Worm (Caenorhabditis elegans): ENCODE results near the gene wdr-37.

wdr-37 gene

DNA sequence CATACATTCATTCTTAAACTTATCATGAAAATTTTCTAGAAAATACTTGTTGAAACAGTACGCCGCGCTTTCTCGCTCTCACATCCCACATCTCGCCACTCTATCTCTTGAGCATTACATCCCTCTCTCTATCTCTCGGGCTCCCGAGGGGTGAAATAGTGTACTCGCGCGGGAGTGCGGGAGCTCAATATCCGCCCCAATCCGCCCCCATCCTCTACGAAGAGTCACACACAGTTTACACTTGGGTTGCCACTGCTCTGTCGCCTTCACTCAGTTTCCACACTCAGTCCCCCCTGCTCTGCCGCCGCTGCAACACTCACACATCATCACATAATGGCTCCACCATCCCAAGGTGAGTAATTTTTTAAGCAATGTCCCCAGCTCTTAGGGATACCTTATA, 35.1 kb downstream of the wdr-37 start, which contains the start of gene mlc-3 (continued):
- no peak for TF ChIP-seq nhr-11 (tag; optimal IDR thresholded peaks at IDR 0.05)
- TF ChIP-seq ceh-24 (tag; optimal IDR thresholded peaks at IDR 0.05): no peak
- TF ChIP-seq hlh-8 (tag; optimal IDR thresholded peaks at IDR 0.05): no peak
- TF ChIP-seq unc-55 (GFP tag; optimal IDR thresholded peaks at IDR 0.05): no peak
- TF ChIP-seq pqm-1 (tag; optimal IDR thresholded peaks at IDR 0.05): no peak
- no peak for TF ChIP-seq C38D4.7 (GFP tag; optimal IDR thresholded peaks at IDR 0.05)
- TF ChIP-seq ceh-2 (tag; optimal IDR thresholded peaks at IDR 0.05): no peak
- no peak for TF ChIP-seq ahr-1 (tag; optimal IDR thresholded peaks at IDR 0.05)
- TF ChIP-seq pag-3 (tag; optimal IDR thresholded peaks at IDR 0.05; ENCODE audit: borderline replicate concordance): no peak
- TF ChIP-seq lin-11 (tag; optimal IDR thresholded peaks at IDR 0.05): no peak
- no peak for TF ChIP-seq hlh-6 (tag; optimal IDR thresholded peaks at IDR 0.05)
- peak; percentile 32 for TF ChIP-seq ref-2 (tag; optimal IDR thresholded peaks at IDR 0.05)
- peak; percentile 32 for TF ChIP-seq tbx-2 (tag; optimal IDR thresholded peaks at IDR 0.05)
- no peak for TF ChIP-seq ceh-48 (tag; optimal IDR thresholded peaks at IDR 0.05)
- no peak for TF ChIP-seq ceh-9 (tag; optimal IDR thresholded peaks at IDR 0.05)
- no peak for TF ChIP-seq ceh-45 (GFP tag; IDR thresholded peaks at IDR 0.05)
- no peak for TF ChIP-seq zip-5 (tag; optimal IDR thresholded peaks at IDR 0.05)
- TF ChIP-seq ceh-31 (tag; optimal IDR thresholded peaks at IDR 0.05): peak; percentile 45
- TF ChIP-seq npax-4 (tag; optimal IDR thresholded peaks at IDR 0.05): no peak

DNA sequence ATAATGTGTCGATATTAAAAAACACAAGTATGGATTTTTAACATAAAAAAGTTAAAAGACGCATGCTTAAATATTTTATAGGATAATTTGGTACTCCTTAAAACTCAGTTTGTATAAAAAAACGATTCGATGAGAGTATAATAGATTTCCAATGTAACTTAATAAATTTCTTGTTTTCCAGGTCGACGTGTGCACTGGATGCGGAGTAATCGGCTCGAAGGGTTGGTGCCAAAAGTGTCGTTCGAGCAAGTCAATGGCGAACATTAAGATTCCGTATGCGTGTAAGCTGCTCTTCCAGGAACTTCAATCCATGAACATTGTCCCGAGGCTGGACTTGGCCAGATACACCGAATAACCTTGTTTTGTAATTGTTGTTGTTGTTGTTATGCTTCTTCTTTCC, 35.5 kb downstream of the wdr-37 start:
- TF ChIP-seq hlh-6 (tag; optimal IDR thresholded peaks at IDR 0.05) (no peak), C38D4.7 (GFP tag; optimal IDR thresholded peaks at IDR 0.05) (no peak), K02D7.2 (tag; optimal IDR thresholded peaks at IDR 0.05) (no peak), eyg-1 (tag; optimal IDR thresholded peaks at IDR 0.05) (no peak), ceh-19 (GFP tag; optimal IDR thresholded peaks at IDR 0.05) (no peak), lin-11 (tag; optimal IDR thresholded peaks at IDR 0.05) (no peak), sdc-2 (tag; optimal IDR thresholded peaks at IDR 0.05) (no peak), zip-5 (tag; optimal IDR thresholded peaks at IDR 0.05) (no peak), ahr-1 (tag; optimal IDR thresholded peaks at IDR 0.05) (no peak)

DNA sequence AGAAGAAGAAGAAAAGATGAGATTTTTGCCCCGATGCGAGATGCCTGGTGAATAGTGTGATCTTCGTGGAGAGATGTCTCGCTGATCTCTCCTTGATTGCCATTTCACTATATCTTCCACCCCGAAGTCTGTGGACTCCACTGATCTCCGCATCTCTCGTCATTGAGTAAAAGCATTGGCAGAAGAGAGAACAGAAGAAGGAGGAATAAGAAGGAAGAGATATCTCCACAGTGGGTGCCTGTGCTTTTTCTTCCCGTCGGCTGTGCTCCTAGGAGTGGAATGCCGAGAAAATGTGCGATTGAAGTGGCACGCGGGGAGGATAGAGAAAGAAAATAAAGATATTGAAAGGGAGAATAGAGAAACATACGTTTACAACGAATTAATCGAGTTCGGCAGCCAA, 36.2 kb downstream of the wdr-37 start:
- TF ChIP-seq unc-55 (GFP tag; optimal IDR thresholded peaks at IDR 0.05): peak; percentile 42
- TF ChIP-seq ceh-18 (tag; optimal IDR thresholded peaks at IDR 0.05): peak; percentile 86
- TF ChIP-seq ztf-16 (tag; optimal IDR thresholded peaks at IDR 0.05): no peak
- TF ChIP-seq nfya-1 (tag; optimal IDR thresholded peaks at IDR 0.05): peak; percentile 62
- no peak for TF ChIP-seq ama-1 (optimal IDR thresholded peaks at IDR 0.05)
- peak; percentile 25 for TF ChIP-seq pat-9 (tag; optimal IDR thresholded peaks at IDR 0.05)
- peak; percentile 56 for TF ChIP-seq tbx-2 (tag; optimal IDR thresholded peaks at IDR 0.05)
- TF ChIP-seq ceh-34 (tag; optimal IDR thresholded peaks at IDR 0.05): peak; percentile 60
- peak; percentile 54 for TF ChIP-seq hlh-8 (tag; optimal IDR thresholded peaks at IDR 0.05)
- peak; percentile 39 for TF ChIP-seq ref-2 (tag; optimal IDR thresholded peaks at IDR 0.05)
- TF ChIP-seq rnt-1 (tag; optimal IDR thresholded peaks at IDR 0.05): peak; percentile 65

DNA sequence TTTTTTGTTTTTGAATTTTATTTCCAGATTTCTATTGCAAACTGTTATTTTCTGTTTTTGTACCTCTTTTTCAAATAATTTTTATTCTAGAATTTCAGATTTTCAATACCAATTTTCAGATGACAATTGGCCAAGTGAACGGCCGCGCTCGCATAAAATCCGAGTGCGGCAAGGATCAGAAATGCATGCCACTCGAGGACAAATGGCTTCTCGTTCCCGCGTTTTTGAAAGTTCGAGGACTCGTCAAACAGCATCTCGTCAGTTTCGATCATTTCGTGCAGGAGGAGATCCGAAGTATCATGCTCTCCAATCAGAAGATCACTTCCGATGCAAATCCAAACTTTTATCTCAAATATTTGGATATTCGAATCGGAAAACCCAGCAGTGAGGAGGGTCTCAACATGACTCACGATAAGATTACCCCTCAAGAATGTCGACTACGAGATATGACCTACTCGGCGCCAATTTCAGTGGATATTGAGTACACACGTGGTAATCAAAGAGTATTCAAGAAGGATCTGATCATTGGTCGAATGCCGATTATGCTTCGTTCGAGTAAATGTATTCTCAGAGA, 42.5 kb downstream of the wdr-37 start, which contains the start of gene rpc-2:
Gene rpc-2 (plus strand): TSS at position 120 of the 574 bp plus-strand sequence.
- TF ChIP-seq ceh-2 (tag; optimal IDR thresholded peaks at IDR 0.05) (no peak), nhr-232 (tag; optimal IDR thresholded peaks at IDR 0.05) (no peak), fkh-10 (GFP tag; optimal IDR thresholded peaks at IDR 0.05) (no peak), ceh-34 (tag; optimal IDR thresholded peaks at IDR 0.05) (no peak), ref-2 (tag; optimal IDR thresholded peaks at IDR 0.05) (no peak), ztf-16 (tag; optimal IDR thresholded peaks at IDR 0.05) (no peak), npax-4 (tag; optimal IDR thresholded peaks at IDR 0.05) (no peak)

DNA sequence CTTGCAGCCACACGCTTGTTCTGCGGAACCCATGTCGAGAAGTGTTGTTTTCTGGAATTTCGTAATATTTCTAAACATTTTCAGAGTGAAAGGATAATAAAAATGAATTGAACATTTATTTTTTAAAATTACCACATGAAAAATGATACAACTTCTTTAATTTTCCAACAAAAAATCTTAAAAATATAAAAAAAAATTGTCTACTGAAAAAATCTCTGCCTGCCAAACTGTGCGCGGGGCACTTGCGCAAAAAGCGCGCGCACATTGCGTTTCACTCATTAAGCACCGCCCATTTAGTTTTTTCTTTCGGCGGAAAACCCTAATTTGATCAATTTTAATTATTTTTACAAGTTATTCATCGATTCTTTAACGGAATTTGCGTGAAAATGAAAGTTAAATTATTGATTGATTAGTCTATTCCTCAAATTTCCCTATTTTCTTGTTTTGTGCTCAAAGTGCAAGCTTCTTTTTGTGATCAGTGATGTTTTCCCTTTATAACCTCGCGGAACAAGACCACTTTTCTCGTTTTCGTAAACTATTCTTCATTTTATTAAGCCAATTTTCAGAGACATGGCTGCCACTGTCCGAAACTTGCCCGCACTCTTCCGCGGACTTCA, 44.9 kb downstream of the wdr-37 start, which contains the start of the genes nmad-1 and hach-1:
Gene nmad-1 (minus strand): TSS at position 51 of the 617 bp plus-strand sequence.
Gene hach-1 (plus strand): TSS at position 567 of the 617 bp plus-strand sequence.
- TF ChIP-seq C38D4.7 (GFP tag; optimal IDR thresholded peaks at IDR 0.05) (peak; percentile 89), ceh-30 (tag; optimal IDR thresholded peaks at IDR 0.05) (peak; percentile 77), ceh-22 (tag; optimal IDR thresholded peaks at IDR 0.05) (no peak), ceh-24 (tag; optimal IDR thresholded peaks at IDR 0.05) (peak; percentile 82), ceh-6 (GFP tag; optimal IDR thresholded peaks at IDR 0.05) (peak; percentile 73), syd-9 (tag; optimal IDR thresholded peaks at IDR 0.05) (peak; percentile 88), madf-2 (tag; optimal IDR thresholded peaks at IDR 0.05) (peak; percentile 87), nhr-232 (tag; optimal IDR thresholded peaks at IDR 0.05) (peak; percentile 77), odd-2 (tag; optimal IDR thresholded peaks at IDR 0.05) (peak; percentile 90), ceh-34 (tag; optimal IDR thresholded peaks at IDR 0.05) (peak; percentile 92), K02D7.2 (tag; optimal IDR thresholded peaks at IDR 0.05) (peak; percentile 91), sdc-2 (tag; optimal IDR thresholded peaks at IDR 0.05) (peak; percentile 68), ceh-9 (tag; optimal IDR thresholded peaks at IDR 0.05) (peak; percentile 67), fkh-6 (tag; optimal IDR thresholded peaks at IDR 0.05) (peak; percentile 84), nfya-1 (tag; optimal IDR thresholded peaks at IDR 0.05) (peak; percentile 87), pha-4 (tag; optimal IDR thresholded peaks at IDR 0.05) (no peak), ref-2 (tag; optimal IDR thresholded peaks at IDR 0.05) (peak; percentile 89), unc-42 (tag; optimal IDR thresholded peaks at IDR 0.05) (peak; percentile 98), sox-4 (tag; optimal IDR thresholded peaks at IDR 0.05) (peak; percentile 95), pag-3 (tag; optimal IDR thresholded peaks at IDR 0.05; ENCODE audit: borderline replicate concordance) (peak; percentile 64), ahr-1 (tag; optimal IDR thresholded peaks at IDR 0.05) (peak; percentile 84)
